Fruit fly (Drosophila melanogaster) whole organism, embryonic: ENCODE measurements around the gene holn1.

Experiments used
- CG18619 ChIP-seq: fragments of 200-800 bp; sonication (Bioruptor generic); optimal IDR thresholded peaks from 3 replicates; lab custom pipeline; 2017; ENCODE audit warnings: missing biosample characterization, mild to moderate bottlenecking, missing genetic modification characterization
- CG9215 ChIP-seq: fragments of 200-800 bp; sonication (Bioruptor generic); IDR thresholded peaks from 2 replicates; pipeline ENCODE4 v1.3.6; 2022; ENCODE audit warnings: missing biosample characterization, missing genetic modification characterization
- Camta ChIP-seq: fragments of 200-800 bp; sonication (Bioruptor generic); optimal IDR thresholded peaks from 2 replicates; lab custom pipeline; 2016; ENCODE audit warnings: missing biosample characterization, missing genetic modification characterization
- Oli ChIP-seq: fragments of 200-800 bp; sonication (Bioruptor generic); optimal IDR thresholded peaks from 2 replicates; lab custom pipeline; 2018; ENCODE audit warnings: missing biosample characterization, mild to moderate bottlenecking, missing genetic modification characterization, moderate library complexity
- Sox102F ChIP-seq: fragments of 200-800 bp; sonication (Bioruptor generic); optimal IDR thresholded peaks from 2 replicates; lab custom pipeline; 2018; ENCODE audit warnings: missing biosample characterization, mild to moderate bottlenecking, missing genetic modification characterization, moderate library complexity
- gro ChIP-seq: fragments of 200-800 bp; sonication (Bioruptor generic); optimal IDR thresholded peaks from 2 replicates; lab custom pipeline; 2016; ENCODE audit warnings: missing biosample characterization, missing genetic modification characterization
- lab ChIP-seq: fragments of 200-800 bp; sonication (Bioruptor generic); optimal IDR thresholded peaks from 3 replicates; lab custom pipeline; 2017; ENCODE audit warnings: missing biosample characterization, missing genetic modification characterization, mild to moderate bottlenecking, moderate library complexity, missing genetic modification reagents
- prd ChIP-seq, 3 experiments: fragments of >200 bp in 2 of 3; fragments of 200-800 bp in 1 of 3; sonication (Bioruptor generic) in 1 of 3; optimal IDR thresholded peaks in 2 of 3; IDR thresholded peaks in 1 of 3; 2 replicates in 2 of 3; 3 replicates in 1 of 3; pipeline versions ENCODE4 v1.3.6 to Lab custom; 2017 to 2022; ENCODE audit warnings: missing biosample characterization in 1 of 3, missing genetic modification characterization in 1 of 3

DNA sequence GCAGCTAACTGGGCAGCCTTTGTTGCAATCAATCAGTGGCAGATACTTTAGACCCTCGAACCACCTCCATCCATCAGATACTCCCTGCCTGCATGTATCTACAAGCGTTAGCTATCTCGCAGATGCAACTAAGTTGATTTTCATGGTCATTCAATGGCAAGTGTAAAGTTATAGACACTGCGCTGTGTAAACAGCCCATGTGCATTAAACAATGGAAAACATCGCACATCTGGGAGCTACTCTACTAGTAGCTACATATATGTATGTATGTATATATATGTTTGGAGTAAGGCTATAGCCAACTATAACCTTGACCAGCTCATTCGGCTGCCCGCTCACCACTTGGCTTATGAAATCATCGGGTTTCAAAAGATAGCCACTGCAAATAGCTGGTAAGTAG is 34.4 kb downstream of the holn1 start:
- no peak for TF ChIP-seq prd (optimal IDR thresholded peaks at IDR 0.05; lab: Kevin White, UChicago)
- no peak for TF ChIP-seq prd (GFP tag; IDR thresholded peaks at IDR 0.05; lab: Robert Waterston, UW)
- TF ChIP-seq CG9215 (GFP tag; lab: Robert Waterston, UW): no peak
- no peak for TF ChIP-seq gro (GFP tag; lab: Kevin White, UChicago)
- no peak for TF ChIP-seq Camta (GFP tag; lab: Kevin White, UChicago)
- TF ChIP-seq CG18619 (GFP tag; lab: Kevin White, UChicago): no peak
- TF ChIP-seq lab (GFP tag; lab: Kevin White, UChicago): no peak
- no peak for TF ChIP-seq Sox102F (GFP tag; lab: Kevin White, UChicago)
- no peak for TF ChIP-seq Oli (tag; lab: Kevin White, UChicago)
